Fruit fly (Drosophila melanogaster) whole organism, adult: Measurements from ENCODE around the gene Or10a.

Experiments
- CG11617 ChIP-seq: fragments of 200-800 bp; sonication (Bioruptor generic); optimal IDR thresholded peaks from 2 replicates; lab custom pipeline; 2017; ENCODE audit warnings: mild to moderate bottlenecking, missing biosample characterization, missing genetic modification reagents, missing genetic modification characterization
- CG12768 ChIP-seq: fragments of 200-800 bp; sonication (Bioruptor generic); optimal IDR thresholded peaks from 2 replicates; lab custom pipeline; 2017; ENCODE audit warnings: missing biosample characterization, missing genetic modification characterization, mild to moderate bottlenecking, moderate library complexity, missing genetic modification reagents
- CG14711 ChIP-seq: fragments of 200-800 bp; sonication (Bioruptor generic); optimal IDR thresholded peaks from 2 replicates; lab custom pipeline; 2018; ENCODE audit warnings: missing biosample characterization, mild to moderate bottlenecking, missing genetic modification characterization, moderate library complexity
- CG1620 ChIP-seq: fragments of 200-800 bp; sonication (Bioruptor generic); optimal IDR thresholded peaks from 2 replicates; lab custom pipeline; 2016; ENCODE audit warnings: missing biosample characterization, missing genetic modification characterization
- CG33017 ChIP-seq: fragments of 200-800 bp; sonication (Bioruptor generic); optimal IDR thresholded peaks from 2 replicates; lab custom pipeline; 2018; ENCODE audit warnings: missing biosample characterization, mild to moderate bottlenecking, missing genetic modification characterization, moderate library complexity
- CG5204 ChIP-seq: fragments of 200-800 bp; sonication (Bioruptor generic); optimal IDR thresholded peaks from 2 replicates; lab custom pipeline; 2016; ENCODE audit warnings: missing biosample characterization, missing genetic modification characterization
- CG7045 ChIP-seq: fragments of 200-800 bp; sonication (Bioruptor generic); optimal IDR thresholded peaks from 2 replicates; lab custom pipeline; 2017; ENCODE audit warnings: missing biosample characterization, mild to moderate bottlenecking, missing genetic modification characterization
- CG7101 ChIP-seq: fragments of 200-800 bp; sonication (Bioruptor generic); optimal IDR thresholded peaks from 2 replicates; lab custom pipeline; 2018; ENCODE audit warnings: missing biosample characterization, mild to moderate bottlenecking, missing genetic modification characterization, moderate library complexity
- Clk ChIP-seq: fragments of 200-800 bp; sonication (Bioruptor generic); optimal IDR thresholded peaks from 2 replicates; lab custom pipeline; 2017; ENCODE audit warnings: missing biosample characterization, missing genetic modification characterization
- Crg-1 ChIP-seq: fragments of 200-800 bp; sonication (Bioruptor generic); optimal IDR thresholded peaks from 2 replicates; lab custom pipeline; 2016; ENCODE audit warnings: missing biosample characterization, missing genetic modification characterization
- Hr96 ChIP-seq: fragments of 200-800 bp; sonication (Bioruptor generic); optimal IDR thresholded peaks from 2 replicates; lab custom pipeline; 2016; ENCODE audit warnings: missing biosample characterization, missing genetic modification characterization
- Mnt ChIP-seq: fragments of 200-800 bp; sonication (Bioruptor generic); optimal IDR thresholded peaks from 2 replicates; lab custom pipeline; 2016; ENCODE audit warnings: missing biosample characterization, mild to moderate bottlenecking, missing genetic modification characterization
- bab1 ChIP-seq: fragments of 200-800 bp; sonication (Bioruptor generic); optimal IDR thresholded peaks from 3 replicates; lab custom pipeline; 2019; ENCODE audit warnings: missing biosample characterization, mild to moderate bottlenecking, missing genetic modification characterization, moderate library complexity
- cic ChIP-seq: fragments of 200-800 bp; sonication (Bioruptor generic); optimal IDR thresholded peaks from 2 replicates; lab custom pipeline; 2017; ENCODE audit warnings: missing biosample characterization, mild to moderate bottlenecking, missing genetic modification characterization, moderate library complexity
- cnc ChIP-seq, 2 experiments: fragments of >200 bp; optimal IDR thresholded peaks; 2 replicates each; lab custom pipeline; 2017
- kay ChIP-seq: fragments of 200-800 bp; sonication (Bioruptor generic); peaks from one replicate; lab custom pipeline; 2016; ENCODE audit warnings: missing biosample characterization, missing genetic modification characterization, borderline replicate concordance
- ovo ChIP-seq: fragments of 200-800 bp; sonication (Bioruptor generic); optimal IDR thresholded peaks from 2 replicates; lab custom pipeline; 2016; ENCODE audit warnings: missing biosample characterization, missing genetic modification characterization
- pad ChIP-seq: fragments of 200-800 bp; sonication (Bioruptor generic); optimal IDR thresholded peaks from 3 replicates; lab custom pipeline; 2017; ENCODE audit warnings: missing biosample characterization, missing genetic modification characterization, mild to moderate bottlenecking, moderate library complexity, missing genetic modification reagents
- tj ChIP-seq: fragments of 200-800 bp; sonication (Bioruptor generic); optimal IDR thresholded peaks from 3 replicates; lab custom pipeline; 2017; ENCODE audit warnings: missing biosample characterization, mild to moderate bottlenecking, missing genetic modification characterization, moderate library complexity
- toe ChIP-seq: fragments of 200-800 bp; sonication (Bioruptor generic); optimal IDR thresholded peaks from 2 replicates; lab custom pipeline; 2016; ENCODE audit warnings: missing biosample characterization, missing genetic modification characterization

Gene Or10a

DNA sequence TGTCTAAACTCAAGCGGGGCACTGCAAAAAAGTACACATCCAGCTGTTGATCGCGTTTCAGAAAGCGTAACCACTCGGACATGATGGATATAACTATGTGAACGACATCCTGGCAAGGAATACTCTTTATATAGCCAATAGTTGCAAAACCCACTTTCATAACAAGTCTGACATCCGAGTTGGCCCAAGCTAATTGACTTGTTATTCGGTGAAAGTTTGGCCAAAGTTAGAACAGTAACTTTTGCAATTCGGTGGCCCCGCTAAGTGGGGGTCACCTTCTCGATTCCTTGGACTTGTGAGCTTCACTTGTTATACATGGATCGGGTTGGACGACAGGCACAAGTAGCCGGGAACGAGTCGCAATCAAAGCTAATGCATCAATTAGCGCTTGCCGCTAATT lies at the start of gene Or10a, which contains the start of gene Gr10a:
Or10a (minus strand) TSS at position 101 of the 400 bp plus-strand sequence.
Gr10a (minus strand) TSS at position 101 of the 400 bp plus-strand sequence.
- TF ChIP-seq ovo (GFP tag; lab: Kevin White, UChicago) (no peak), Mnt (GFP tag; lab: Kevin White, UChicago) (no peak), bab1 (no peak), CG5204 (GFP tag; lab: Kevin White, UChicago) (no peak), toe (GFP tag; lab: Kevin White, UChicago) (no peak), tj (GFP tag; lab: Kevin White, UChicago) (no peak), cnc (optimal IDR thresholded peaks at IDR 0.05; lab: Kevin White, UChicago) (no peak), CG12768 (no peak), Crg-1 (no peak), CG7045 (GFP tag; lab: Kevin White, UChicago) (no peak), CG1620 (GFP tag; lab: Kevin White, UChicago) (no peak), CG7101 (tag; lab: Kevin White, UChicago) (no peak), Clk (GFP tag; lab: Kevin White, UChicago) (no peak), CG33017 (tag; lab: Kevin White, UChicago) (no peak), pad (GFP tag; lab: Kevin White, UChicago) (no peak), CG11617 (GFP tag; lab: Kevin White, UChicago) (no peak)

DNA sequence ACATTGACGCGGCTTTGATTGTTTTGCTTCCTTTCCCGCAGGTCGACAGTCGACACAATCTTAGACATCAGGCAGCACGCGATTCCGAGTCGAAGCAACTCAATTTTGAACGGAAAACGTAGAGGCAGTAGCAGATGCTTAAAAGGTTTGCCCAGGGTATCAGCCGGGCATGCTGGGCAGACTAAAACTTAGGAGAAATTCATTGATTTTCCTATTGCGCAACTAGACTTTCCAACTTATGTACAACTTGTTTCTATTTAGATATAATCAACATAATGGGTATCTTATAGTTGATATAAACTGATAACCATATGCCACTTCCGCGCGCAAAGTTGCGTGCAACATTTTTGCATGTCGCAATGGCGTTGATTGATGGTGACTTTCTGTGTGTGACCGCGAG lies 49.5 kb upstream of the Or10a start:
- TF ChIP-seq cic (GFP tag; lab: Kevin White, UChicago) (no peak), Mnt (GFP tag; lab: Kevin White, UChicago) (no peak), cnc (optimal IDR thresholded peaks at IDR 0.05; lab: Kevin White, UChicago) (no peak), tj (GFP tag; lab: Kevin White, UChicago) (no peak), pad (GFP tag; lab: Kevin White, UChicago) (no peak), ovo (GFP tag; lab: Kevin White, UChicago) (no peak), Clk (GFP tag; lab: Kevin White, UChicago) (no peak), Hr96 (GFP tag; lab: Kevin White, UChicago) (no peak), CG14711 (no peak)

DNA sequence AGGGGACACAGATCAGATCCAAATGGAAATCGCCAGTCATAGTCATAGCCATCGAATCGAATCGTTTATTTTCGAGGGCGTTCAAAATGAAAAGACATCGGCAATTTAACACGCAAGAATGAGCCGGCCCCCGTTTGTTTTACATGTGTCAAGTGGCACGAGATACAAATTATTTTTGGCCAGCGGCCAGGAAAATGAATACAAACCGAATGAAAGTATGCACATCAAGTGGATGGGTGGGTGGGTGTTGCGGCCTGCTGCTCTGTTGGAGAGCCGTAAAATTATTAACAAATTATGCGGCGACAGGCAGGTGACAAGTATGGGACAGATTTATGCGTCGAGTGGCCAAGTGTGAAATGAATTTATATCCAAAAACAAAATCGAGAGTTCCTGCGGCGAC lies 46.8 kb upstream of the Or10a start:
- TF ChIP-seq CG7045 (GFP tag; lab: Kevin White, UChicago) (no peak), ovo (GFP tag; lab: Kevin White, UChicago) (no peak), CG11617 (GFP tag; lab: Kevin White, UChicago) (no peak), CG14711 (no peak), Clk (GFP tag; lab: Kevin White, UChicago) (no peak), kay (GFP tag; lab: Kevin White, UChicago) (no peak), bab1 (no peak), CG33017 (tag; lab: Kevin White, UChicago) (no peak), pad (GFP tag; lab: Kevin White, UChicago) (no peak), toe (GFP tag; lab: Kevin White, UChicago) (no peak), cnc (optimal IDR thresholded peaks at IDR 0.05; lab: Kevin White, UChicago) (no peak), CG5204 (GFP tag; lab: Kevin White, UChicago) (no peak), CG12768 (no peak), cic (GFP tag; lab: Kevin White, UChicago) (no peak), CG7101 (tag; lab: Kevin White, UChicago) (no peak), tj (GFP tag; lab: Kevin White, UChicago) (no peak), Mnt (GFP tag; lab: Kevin White, UChicago) (no peak)

DNA sequence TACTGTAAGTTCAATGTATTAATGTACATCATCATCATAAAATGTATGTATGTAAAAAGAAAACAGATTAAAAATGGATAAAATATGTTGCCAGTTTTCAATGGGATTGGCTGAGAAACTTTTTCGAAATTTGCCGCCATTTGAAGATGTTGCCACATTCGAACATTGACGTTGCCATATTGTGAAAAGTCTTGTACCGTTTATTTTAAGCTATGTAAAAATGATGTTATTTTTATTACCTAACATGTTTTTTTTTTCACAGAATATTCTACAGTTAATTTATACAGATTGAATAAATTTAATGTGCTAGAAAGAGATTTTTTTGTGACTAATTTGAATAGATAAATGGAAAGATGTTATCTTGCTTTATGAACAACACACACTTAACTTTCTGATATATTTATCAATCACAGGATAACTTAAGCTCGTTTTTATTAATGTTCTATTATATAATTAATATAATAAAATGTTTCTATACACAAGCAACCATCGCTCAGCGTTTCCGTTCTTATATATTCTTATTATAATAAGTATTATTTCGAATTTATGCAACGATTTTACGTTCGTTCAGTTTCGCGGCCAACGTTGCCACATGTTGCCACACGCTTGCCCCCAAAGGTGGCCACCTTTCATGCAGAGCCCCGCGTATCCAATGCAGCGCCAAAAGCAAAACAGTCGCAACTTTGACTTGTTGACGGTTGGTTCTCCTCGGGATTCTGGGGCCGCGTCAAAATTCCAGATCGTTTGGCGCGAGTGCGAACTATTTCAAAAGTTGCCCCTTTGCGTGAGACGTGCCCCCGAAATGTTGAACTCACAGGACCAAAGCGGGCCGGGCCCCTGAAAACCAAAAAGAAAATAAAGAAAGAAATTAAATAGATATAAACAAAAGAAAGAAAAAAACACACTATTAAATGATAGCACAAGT lies 42.0 kb upstream of the Or10a start, which contains the start of gene CG43155:
CG43155 (plus strand) TSS at position 875 of the 925 bp plus-strand sequence.
- no peak for TF ChIP-seq CG7101 (tag; lab: Kevin White, UChicago)
- no peak for TF ChIP-seq toe (GFP tag; lab: Kevin White, UChicago)
- TF ChIP-seq CG7045 (GFP tag; lab: Kevin White, UChicago), result no peak
- TF ChIP-seq CG1620 (GFP tag; lab: Kevin White, UChicago), result no peak
- no peak for TF ChIP-seq CG33017 (tag; lab: Kevin White, UChicago)
- TF ChIP-seq kay (GFP tag; lab: Kevin White, UChicago), result no peak
- no peak for TF ChIP-seq tj (GFP tag; lab: Kevin White, UChicago)
- no peak for TF ChIP-seq ovo (GFP tag; lab: Kevin White, UChicago)
- no peak for TF ChIP-seq Clk (GFP tag; lab: Kevin White, UChicago)
- TF ChIP-seq pad (GFP tag; lab: Kevin White, UChicago), result no peak
- TF ChIP-seq Hr96 (GFP tag; lab: Kevin White, UChicago), result no peak
- no peak for TF ChIP-seq CG5204 (GFP tag; lab: Kevin White, UChicago)
- TF ChIP-seq cnc (optimal IDR thresholded peaks at IDR 0.05; lab: Kevin White, UChicago), result no peak
- TF ChIP-seq cic (GFP tag; lab: Kevin White, UChicago), result no peak
- TF ChIP-seq CG14711, result no peak
- no peak for TF ChIP-seq Mnt (GFP tag; lab: Kevin White, UChicago)

DNA sequence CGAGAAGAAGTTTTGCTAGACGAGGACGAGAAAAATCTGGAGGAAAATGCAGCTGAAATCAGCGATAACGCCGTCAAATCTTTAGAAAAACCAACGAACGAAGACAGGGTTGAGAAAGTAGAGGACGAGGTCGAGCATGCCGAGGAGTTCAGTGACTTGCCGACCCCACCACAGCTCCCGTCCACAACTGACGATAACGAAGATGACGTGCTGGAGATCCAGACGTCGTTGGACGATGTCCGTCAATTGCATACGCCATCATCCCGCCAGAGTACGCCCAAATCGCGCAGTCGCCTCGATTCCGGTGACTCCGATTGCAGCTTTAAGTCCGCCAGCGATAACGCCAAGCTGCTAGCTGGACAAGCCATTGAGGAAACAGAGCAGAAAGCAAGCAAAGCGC lies 39.9 kb upstream of the Or10a start:
- TF ChIP-seq pad (GFP tag; lab: Kevin White, UChicago) (no peak), CG12768 (no peak), cic (GFP tag; lab: Kevin White, UChicago) (no peak), toe (GFP tag; lab: Kevin White, UChicago) (no peak), tj (GFP tag; lab: Kevin White, UChicago) (no peak), Mnt (GFP tag; lab: Kevin White, UChicago) (no peak), CG7045 (GFP tag; lab: Kevin White, UChicago) (no peak), CG11617 (GFP tag; lab: Kevin White, UChicago) (no peak), kay (GFP tag; lab: Kevin White, UChicago) (no peak), CG14711 (no peak), bab1 (no peak)
